Fruit fly (Drosophila melanogaster): Measurements from ENCODE around the gene PolH.

DNA sequence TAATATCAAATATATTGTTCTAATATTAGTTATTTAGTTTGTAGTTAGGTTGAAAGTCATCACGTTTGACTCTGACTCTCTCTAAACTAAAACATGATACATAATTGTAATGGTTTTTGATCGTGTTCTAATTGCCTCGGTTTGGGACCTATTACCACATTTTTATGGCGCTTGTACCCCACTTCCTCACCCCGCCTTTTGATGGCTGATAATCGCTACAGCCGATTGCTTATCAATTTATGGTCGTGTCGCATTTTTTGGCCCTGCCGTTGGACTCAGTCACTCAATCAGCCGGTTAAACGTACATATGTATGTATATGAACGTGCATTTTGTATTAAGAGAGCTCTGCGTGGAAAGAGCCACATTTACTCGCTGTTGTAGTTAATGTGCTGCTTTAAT, 49.4 kb downstream of the PolH start:
- no peak for TF ChIP-seq CG8478 (optimal IDR thresholded peaks at IDR 0.05)
- TF ChIP-seq CTCF (optimal IDR thresholded peaks at IDR 0.05) = no peak

Measured in S2 (cell line).